In the genomic region with DNA sequence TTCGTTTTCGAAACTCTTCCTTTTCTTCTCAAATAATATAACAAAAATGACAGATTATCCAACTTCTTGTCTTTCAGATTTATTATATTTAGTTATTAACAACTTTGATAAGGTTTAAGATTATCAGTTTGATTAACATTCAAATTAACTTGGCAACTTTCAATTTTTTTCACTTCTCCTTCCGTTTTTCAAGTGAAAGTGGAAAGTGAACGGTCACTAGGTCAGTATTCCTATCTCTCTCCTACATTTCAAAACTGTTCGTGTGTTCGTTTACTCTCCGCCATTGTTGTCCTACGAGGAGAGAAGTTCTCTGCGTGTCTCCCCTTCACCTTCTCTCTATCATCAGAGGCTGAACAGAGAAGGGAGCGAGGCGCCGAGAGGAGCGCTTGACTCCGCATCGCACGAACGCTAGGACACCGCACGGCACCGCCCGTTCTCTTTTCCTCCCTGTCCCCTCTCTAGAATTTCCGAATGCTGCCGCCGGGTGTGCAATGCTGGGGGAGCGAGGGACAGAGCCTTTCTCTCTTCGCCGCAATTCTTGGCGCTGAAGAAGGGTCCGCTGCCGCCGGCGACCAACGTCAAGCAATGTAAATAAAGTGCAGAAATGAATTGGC, we compare ENCODE assay signal across 4 worm cellular contexts.
TF ChIP-seq lines count a peak whose summit lies in the region.

No protein-coding gene starts in this region.

TF ChIP-seq in whole organism, L2 larva, 48 proteins besides CTCF, POLR2A, EP300 and RAD21 (continues in another document):
- TF ChIP-seq C34F6.9 (tag; optimal IDR thresholded peaks at IDR 0.05; lab: Kevin White, UChicago) (no peak), unc-62 (GFP tag; optimal IDR thresholded peaks at IDR 0.05; lab: Kevin White, UChicago) (no peak), sma-3 (GFP tag; optimal IDR thresholded peaks at IDR 0.05; lab: Kevin White, UChicago) (no peak), alr-1 (tag; optimal IDR thresholded peaks at IDR 0.05; lab: Kevin White, UChicago) (no peak), peb-1 (tag; optimal IDR thresholded peaks at IDR 0.05; lab: Kevin White, UChicago) (peak; percentile 22), nhr-23 (tag; optimal IDR thresholded peaks at IDR 0.05; lab: Kevin White, UChicago) (no peak), egl-27 (tag; optimal IDR thresholded peaks at IDR 0.05; lab: Kevin White, UChicago) (peak; percentile 45), elt-1 (tag; optimal IDR thresholded peaks at IDR 0.05; lab: Kevin White, UChicago) (no peak), fos-1 (tag; optimal IDR thresholded peaks at IDR 0.05; lab: Kevin White, UChicago) (peak; percentile 37), lin-39 (tag; optimal IDR thresholded peaks at IDR 0.05; lab: Kevin White, UChicago) (no peak), nhr-12 (tag; optimal IDR thresholded peaks at IDR 0.05; lab: Kevin White, UChicago) (no peak), R02D3.7 (tag; optimal IDR thresholded peaks at IDR 0.05; lab: Kevin White, UChicago) (no peak), nhr-77 (tag; optimal IDR thresholded peaks at IDR 0.05; lab: Kevin White, UChicago) (no peak), lin-13 (GFP tag; optimal IDR thresholded peaks at IDR 0.05; lab: Kevin White, UChicago) (no peak), unc-55 (GFP tag; optimal IDR thresholded peaks at IDR 0.05; lab: Kevin White, UChicago) (peak; percentile 29), unc-39 (tag; optimal IDR thresholded peaks at IDR 0.05; lab: Kevin White, UChicago) (no peak), mab-5 (tag; optimal IDR thresholded peaks at IDR 0.05; lab: Kevin White, UChicago) (no peak), ama-1 (optimal IDR thresholded peaks at IDR 0.05; lab: Kevin White, UChicago) (no peak), F13H6.1 (tag; optimal IDR thresholded peaks at IDR 0.05; lab: Kevin White, UChicago) (peak; percentile 65), elt-3 (tag; optimal IDR thresholded peaks at IDR 0.05; lab: Kevin White, UChicago) (no peak), lsy-2 (tag; optimal IDR thresholded peaks at IDR 0.05; lab: Kevin White, UChicago) (peak in 1 of 2 experiments; percentile 28), ztf-4 (tag; optimal IDR thresholded peaks at IDR 0.05; lab: Kevin White, UChicago) (no peak)

TF ChIP-seq in whole organism, L4 larva, 104 proteins besides CTCF, POLR2A, EP300 and RAD21 (continues in another document):
- TF ChIP-seq F37D6.2 (tag; optimal IDR thresholded peaks at IDR 0.05; lab: Kevin White, UChicago) (peak; percentile 32), nhr-6 (tag; optimal IDR thresholded peaks at IDR 0.05; lab: Kevin White, UChicago) (no peak), zag-1 (tag; optimal IDR thresholded peaks at IDR 0.05; lab: Kevin White, UChicago) (no peak), Y105C5A.15 (GFP tag; IDR thresholded peaks at IDR 0.05; lab: Robert Waterston, UW) (no peak), madf-9 (GFP tag; conservative IDR thresholded peaks at IDR 0.05; lab: Robert Waterston, UW) (peak; percentile 95), zfp-2 (tag; optimal IDR thresholded peaks at IDR 0.05; lab: Kevin White, UChicago) (no peak), lin-15B (tag; optimal IDR thresholded peaks at IDR 0.05; lab: Kevin White, UChicago) (no peak), nhr-76 (tag; optimal IDR thresholded peaks at IDR 0.05; lab: Kevin White, UChicago) (no peak), lin-38 (GFP tag; IDR thresholded peaks at IDR 0.05; lab: Robert Waterston, UW) (no peak), mxl-3 (GFP tag; optimal IDR thresholded peaks at IDR 0.05; lab: Kevin White, UChicago) (peak; percentile 56), skn-1 (tag; optimal IDR thresholded peaks at IDR 0.05; lab: Kevin White, UChicago) (no peak), set-16 (GFP tag; IDR thresholded peaks at IDR 0.05; lab: Robert Waterston, UW) (peak; percentile 98), spr-1 (tag; optimal IDR thresholded peaks at IDR 0.05; lab: Kevin White, UChicago) (peak; percentile 36), lir-3 (tag; optimal IDR thresholded peaks at IDR 0.05; lab: Kevin White, UChicago) (peak; percentile 14), mdt-29 (GFP tag; IDR thresholded peaks at IDR 0.05; lab: Robert Waterston, UW) (no peak), saeg-2 (GFP tag; IDR thresholded peaks at IDR 0.05; lab: Robert Waterston, UW) (no peak), lin-39 (tag; optimal IDR thresholded peaks at IDR 0.05; lab: Kevin White, UChicago) (no peak), unc-130 (GFP tag; optimal IDR thresholded peaks at IDR 0.05; lab: Kevin White, UChicago) (no peak), F49E8.2 (tag; optimal IDR thresholded peaks at IDR 0.05; lab: Kevin White, UChicago; ENCODE audit: borderline replicate concordance) (no peak), lsy-2 (tag; optimal IDR thresholded peaks at IDR 0.05; lab: Kevin White, UChicago) (peak; percentile 1 to 4), R02D3.7 (tag; optimal IDR thresholded peaks at IDR 0.05; lab: Kevin White, UChicago) (no peak), gei-8 (GFP tag; optimal IDR thresholded peaks at IDR 0.05; lab: Kevin White, UChicago) (no peak), unc-39 (tag; optimal IDR thresholded peaks at IDR 0.05; lab: Kevin White, UChicago) (no peak)

TF ChIP-seq in whole organism, late embryonic, 69 proteins besides CTCF, POLR2A, EP300 and RAD21:
- TF ChIP-seq ets-4 (tag; optimal IDR thresholded peaks at IDR 0.05; lab: Kevin White, UChicago) (no peak), elt-4 (tag; optimal IDR thresholded peaks at IDR 0.05; lab: Kevin White, UChicago) (no peak), mec-3 (tag; optimal IDR thresholded peaks at IDR 0.05; lab: Kevin White, UChicago; ENCODE audit: borderline replicate concordance) (peak; percentile 14), ceh-22 (tag; optimal IDR thresholded peaks at IDR 0.05; lab: Kevin White, UChicago) (no peak), K09A11.1 (tag; optimal IDR thresholded peaks at IDR 0.05; lab: Kevin White, UChicago; ENCODE audit: insufficient read depth) (no peak), lim-6 (tag; optimal IDR thresholded peaks at IDR 0.05; lab: Kevin White, UChicago) (no peak), gmeb-2 (tag; optimal IDR thresholded peaks at IDR 0.05; lab: Kevin White, UChicago) (no peak), ceh-30 (tag; optimal IDR thresholded peaks at IDR 0.05; lab: Kevin White, UChicago) (no peak), dmd-4 (tag; optimal IDR thresholded peaks at IDR 0.05; lab: Kevin White, UChicago; ENCODE audit: borderline replicate concordance) (no peak), rnt-1 (tag; optimal IDR thresholded peaks at IDR 0.05; lab: Kevin White, UChicago) (no peak), tbx-7 (tag; optimal IDR thresholded peaks at IDR 0.05; lab: Kevin White, UChicago) (no peak), hlh-13 (GFP tag; optimal IDR thresholded peaks at IDR 0.05; lab: Kevin White, UChicago) (no peak), fax-1 (tag; optimal IDR thresholded peaks at IDR 0.05; lab: Kevin White, UChicago) (no peak), ref-2 (tag; optimal IDR thresholded peaks at IDR 0.05; lab: Kevin White, UChicago) (peak; percentile 0)
TF ChIP-seq in whole organism, late embryonic: peak in this region for 2.

TF ChIP-seq in whole organism, mixed stage, embryonic, 35 proteins besides CTCF, POLR2A, EP300 and RAD21:
- TF ChIP-seq blmp-1 (tag; optimal IDR thresholded peaks at IDR 0.05; lab: Kevin White, UChicago) (peak; percentile 79), ham-2 (GFP tag; optimal IDR thresholded peaks at IDR 0.05; lab: Kevin White, UChicago) (peak; percentile 26), unc-120 (tag; optimal IDR thresholded peaks at IDR 0.05; lab: Kevin White, UChicago; ENCODE audit: poor library complexity, severe bottlenecking) (no peak), unc-39 (tag; optimal IDR thresholded peaks at IDR 0.05; lab: Kevin White, UChicago) (no peak)
